Fruit fly (Drosophila melanogaster): ENCODE measurements around the gene CG14315.
A peak's percentile ranks its signal among the peaks of the same experiment; 100 is the strongest.

Gene CG14315

dm6 chr3R:18188702-18189125, 30.2 kb downstream of the CG14315 start, which contains the start of the genes CG12321 and MED17:
TSS of gene CG12321 (minus strand) at chr3R:18188707.
TSS of gene MED17 (plus strand) at chr3R:18189072.
- no peak for TF ChIP-seq Dif (GFP tag; optimal IDR thresholded peaks at IDR 0.05; ENCODE audit: partially characterized antibody)
- TF ChIP-seq Jra (GFP tag; optimal IDR thresholded peaks at IDR 0.05) = no peak
- peak; percentile 94 for TF ChIP-seq rgr (GFP tag; optimal IDR thresholded peaks at IDR 0.05)
- TF ChIP-seq OdsH (GFP tag; optimal IDR thresholded peaks at IDR 0.05) = peak; percentile 82
- TF ChIP-seq br (GFP tag; optimal IDR thresholded peaks at IDR 0.05) = peak; percentile 67
- TF ChIP-seq HLH106 (tag; optimal IDR thresholded peaks at IDR 0.05) = peak; percentile 87
- TF ChIP-seq Myc (optimal IDR thresholded peaks at IDR 0.05) = peak; percentile 73
- peak; percentile 65 for TF ChIP-seq dsf (GFP tag; optimal IDR thresholded peaks at IDR 0.05; ENCODE audit: borderline replicate concordance)
- peak; percentile 0 for TF ChIP-seq CG32264 (GFP tag; optimal IDR thresholded peaks at IDR 0.05)
- no peak for TF ChIP-seq usp (GFP tag; optimal IDR thresholded peaks at IDR 0.05)
- TF ChIP-seq dmrt93B (GFP tag; optimal IDR thresholded peaks at IDR 0.05) = peak; percentile 88
- TF ChIP-seq CG9705 (GFP tag; optimal IDR thresholded peaks at IDR 0.05) = peak; percentile 76
- TF ChIP-seq Sp1 (GFP tag; optimal IDR thresholded peaks at IDR 0.05) = peak; percentile 84
- TF ChIP-seq GATAd (GFP tag; optimal IDR thresholded peaks at IDR 0.05) = peak; percentile 34
- TF ChIP-seq sv (GFP tag; optimal IDR thresholded peaks at IDR 0.05) = peak; percentile 91
- no peak for TF ChIP-seq Rel (GFP tag; optimal IDR thresholded peaks at IDR 0.05)
- TF ChIP-seq Rel (tag; optimal IDR thresholded peaks at IDR 0.05) = peak; percentile 18
- no peak for TF ChIP-seq N (GFP tag; optimal IDR thresholded peaks at IDR 0.05)
- no peak for TF ChIP-seq Hnf4 (GFP tag; optimal IDR thresholded peaks at IDR 0.05)
- TF ChIP-seq jim (GFP tag; optimal IDR thresholded peaks at IDR 0.05) = no peak
- TF ChIP-seq Hr78 (GFP tag; optimal IDR thresholded peaks at IDR 0.05) = no peak
- TF ChIP-seq foxo (GFP tag; optimal IDR thresholded peaks at IDR 0.05) = peak in 1 of 2 experiments; percentile 88
- peak; percentile 61 for TF ChIP-seq h (GFP tag; optimal IDR thresholded peaks at IDR 0.05)
- peak; percentile 90 for TF ChIP-seq psq (GFP tag; optimal IDR thresholded peaks at IDR 0.05)
- peak; percentile 70 for TF ChIP-seq woc (GFP tag; optimal IDR thresholded peaks at IDR 0.05)
- TF ChIP-seq Mio (GFP tag; optimal IDR thresholded peaks at IDR 0.05) = peak; percentile 28
- TF ChIP-seq fru (GFP tag; optimal IDR thresholded peaks at IDR 0.05) = peak; percentile 79
- TF ChIP-seq Hr83 (GFP tag; optimal IDR thresholded peaks at IDR 0.05; ENCODE audit: poor library complexity, severe bottlenecking) = peak; percentile 47
- TF ChIP-seq ey (GFP tag; optimal IDR thresholded peaks at IDR 0.05) = peak; percentile 73

dm6 chr3R:18191867-18192266, 33.4 kb downstream of the CG14315 start, which contains the start of gene CG14313:
TSS of gene CG14313 (minus strand) at chr3R:18191967.
- TF ChIP-seq GATAd (GFP tag; optimal IDR thresholded peaks at IDR 0.05) (no peak), usp (GFP tag; optimal IDR thresholded peaks at IDR 0.05) (no peak), Mio (GFP tag; optimal IDR thresholded peaks at IDR 0.05) (no peak), N (GFP tag; optimal IDR thresholded peaks at IDR 0.05) (no peak), brk (GFP tag; optimal IDR thresholded peaks at IDR 0.05) (no peak), Rel (GFP tag; optimal IDR thresholded peaks at IDR 0.05) (no peak), Rel (tag; optimal IDR thresholded peaks at IDR 0.05) (no peak), Dfd (GFP tag; optimal IDR thresholded peaks at IDR 0.05) (no peak), sv (GFP tag; optimal IDR thresholded peaks at IDR 0.05) (no peak), woc (GFP tag; optimal IDR thresholded peaks at IDR 0.05) (no peak)

dm6 chr3R:18195295-18195694, 36.8 kb downstream of the CG14315 start:
- TF ChIP-seq dl (GFP tag; optimal IDR thresholded peaks at IDR 0.05; ENCODE audit: insufficient read depth in 1 of 2, partially characterized antibody in 2 of 2) (no peak), OdsH (GFP tag; optimal IDR thresholded peaks at IDR 0.05) (no peak), Dfd (GFP tag; optimal IDR thresholded peaks at IDR 0.05) (peak; percentile 97), HLH106 (tag; optimal IDR thresholded peaks at IDR 0.05) (no peak), GATAd (GFP tag; optimal IDR thresholded peaks at IDR 0.05) (no peak), Hr78 (GFP tag; optimal IDR thresholded peaks at IDR 0.05) (no peak)

dm6 chr3R:18196622-18196990, 38.1 kb downstream of the CG14315 start:
- TF ChIP-seq Jra (GFP tag; optimal IDR thresholded peaks at IDR 0.05) = no peak
- TF ChIP-seq OdsH (GFP tag; optimal IDR thresholded peaks at IDR 0.05) = no peak
- TF ChIP-seq brk (GFP tag; optimal IDR thresholded peaks at IDR 0.05) = no peak
- no peak for TF ChIP-seq br (GFP tag; optimal IDR thresholded peaks at IDR 0.05)
- no peak for TF ChIP-seq sage (GFP tag; optimal IDR thresholded peaks at IDR 0.05)
- TF ChIP-seq lola (GFP tag; optimal IDR thresholded peaks at IDR 0.05) = no peak
- no peak for TF ChIP-seq HLH106 (tag; optimal IDR thresholded peaks at IDR 0.05)
- TF ChIP-seq CG32264 (GFP tag; optimal IDR thresholded peaks at IDR 0.05) = no peak
- no peak for TF ChIP-seq CG9705 (GFP tag; optimal IDR thresholded peaks at IDR 0.05)
- TF ChIP-seq dsf (GFP tag; optimal IDR thresholded peaks at IDR 0.05; ENCODE audit: borderline replicate concordance) = no peak
- TF ChIP-seq Hr78 (GFP tag; optimal IDR thresholded peaks at IDR 0.05) = no peak
- TF ChIP-seq jim (GFP tag; optimal IDR thresholded peaks at IDR 0.05) = no peak
- no peak for TF ChIP-seq Vsx2 (GFP tag; optimal IDR thresholded peaks at IDR 0.05; ENCODE audit: partially characterized antibody)
- TF ChIP-seq Abd-B (GFP tag; optimal IDR thresholded peaks at IDR 0.05) = no peak
- no peak for TF ChIP-seq Hr83 (GFP tag; optimal IDR thresholded peaks at IDR 0.05; ENCODE audit: poor library complexity, severe bottlenecking)
- no peak for TF ChIP-seq dl (GFP tag; optimal IDR thresholded peaks at IDR 0.05; ENCODE audit: insufficient read depth in 1 of 2, partially characterized antibody in 2 of 2)
- no peak for TF ChIP-seq pan (optimal IDR thresholded peaks at IDR 0.05)
- no peak for TF ChIP-seq sv (GFP tag; optimal IDR thresholded peaks at IDR 0.05)
- no peak for TF ChIP-seq usp (GFP tag; optimal IDR thresholded peaks at IDR 0.05)
- no peak for TF ChIP-seq h (GFP tag; optimal IDR thresholded peaks at IDR 0.05)

Data from whole organism, wandering third instar larva.